Worm (Caenorhabditis elegans): ENCODE measurements around the gene ttr-19.

DNA sequence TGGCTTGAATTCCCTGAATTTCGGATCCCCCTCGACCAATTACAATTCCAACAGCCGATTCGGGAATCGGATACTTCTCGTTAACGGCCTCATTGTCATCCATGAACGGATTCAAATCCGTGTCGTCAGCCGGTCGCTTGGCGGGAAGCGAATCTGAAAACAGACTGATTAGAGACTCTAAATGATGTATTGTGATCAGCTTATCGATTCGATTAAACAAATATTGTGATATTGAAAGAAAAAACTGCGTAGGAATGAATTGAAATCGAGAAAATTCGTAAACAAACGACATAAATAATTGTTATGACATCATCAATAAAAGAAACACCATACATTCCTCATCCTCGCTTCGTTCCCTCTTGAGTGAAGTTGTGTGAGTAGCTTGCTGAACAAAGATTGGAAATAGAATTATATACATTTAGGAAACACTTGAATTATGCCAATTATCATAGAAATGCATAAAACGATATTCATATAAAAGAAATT lies 10.8 kb upstream of the ttr-19 start:
- TF ChIP-seq snpc-4 (tag; optimal IDR thresholded peaks at IDR 0.05) (no peak), ztf-11 (tag; optimal IDR thresholded peaks at IDR 0.05) (no peak), skn-1 (tag; optimal IDR thresholded peaks at IDR 0.05) (no peak), nhr-25 (tag; optimal IDR thresholded peaks at IDR 0.05) (no peak), ztf-1 (GFP tag; conservative IDR thresholded peaks at IDR 0.05) (no peak), ama-1 (optimal IDR thresholded peaks at IDR 0.05) (no peak), mdl-1 (tag; optimal IDR thresholded peaks at IDR 0.05) (no peak), egl-27 (tag; optimal IDR thresholded peaks at IDR 0.05) (no peak), R02D3.7 (tag; optimal IDR thresholded peaks at IDR 0.05) (no peak)
